Fruit fly (Drosophila melanogaster) whole organism, prepupa: ENCODE data around the gene glec.
A peak's percentile ranks its signal among the peaks of the same experiment; 100 is the strongest.

Experiments used
- CG1621 ChIP-seq: fragments of 200-800 bp; sonication (Bioruptor generic); optimal IDR thresholded peaks from 3 replicates; lab custom pipeline; 2018; ENCODE audit warnings: missing biosample characterization, mild to moderate bottlenecking, missing genetic modification characterization
- CG34406 ChIP-seq: fragments of 200-800 bp; sonication (Bioruptor generic); optimal IDR thresholded peaks from 3 replicates; lab custom pipeline; 2016; ENCODE audit warnings: missing biosample characterization, missing genetic modification characterization
- CG8319 ChIP-seq: fragments of 200-800 bp; sonication (Bioruptor generic); optimal IDR thresholded peaks from 3 replicates; lab custom pipeline; 2016; ENCODE audit warnings: missing biosample characterization, missing genetic modification characterization
- Lpt ChIP-seq: fragments of 200-800 bp; sonication (Bioruptor generic); optimal IDR thresholded peaks from 3 replicates; lab custom pipeline; 2016; ENCODE audit warnings: missing biosample characterization, missing genetic modification characterization
- fkh ChIP-seq: fragments of 200-800 bp; sonication (Bioruptor generic); optimal IDR thresholded peaks from 3 replicates; lab custom pipeline; 2017; ENCODE audit warnings: missing biosample characterization, mild to moderate bottlenecking, missing genetic modification characterization, moderate library complexity

dm6 chr3R:21824407-21825006, 31.6 kb downstream of the glec start:
- TF ChIP-seq CG8319 (no peak), CG1621 (peak; percentile 11), fkh (GFP tag; lab: Kevin White, UChicago) (no peak), Lpt (no peak), CG34406 (GFP tag; lab: Kevin White, UChicago) (no peak)
